Fruit fly (Drosophila melanogaster) whole organism, wandering third instar larva: ENCODE measurements around the gene CG15439.

ENCODE experiments used
- Abd-B ChIP-seq: fragments of >200 bp; optimal IDR thresholded peaks from 2 replicates; lab custom pipeline; 2017; ENCODE audit warnings: missing biosample characterization, missing genetic modification characterization
- CG32264 ChIP-seq: fragments of 200-800 bp; sonication (Bioruptor generic); optimal IDR thresholded peaks from 2 replicates; lab custom pipeline; 2016; ENCODE audit warnings: missing biosample characterization, missing genetic modification characterization
- CG9705 ChIP-seq: fragments of 200-800 bp; sonication (Bioruptor generic); optimal IDR thresholded peaks from 2 replicates; lab custom pipeline; 2018; ENCODE audit warnings: missing biosample characterization, mild to moderate bottlenecking, missing genetic modification characterization
- CrebA ChIP-seq: fragments of 200-800 bp; sonication (Bioruptor generic); optimal IDR thresholded peaks from 2 replicates; lab custom pipeline; 2016; ENCODE audit warnings: missing biosample characterization, mild to moderate bottlenecking, missing genetic modification characterization, borderline replicate concordance
- Dfd ChIP-seq: fragments of >200 bp; optimal IDR thresholded peaks from 2 replicates; lab custom pipeline; 2017; ENCODE audit warnings: missing biosample characterization, missing genetic modification characterization
- Dif ChIP-seq: fragments of 200-275, 200-300 bp; sonication (Bioruptor generic); optimal IDR thresholded peaks from 2 replicates; lab custom pipeline; 2018; ENCODE audit warnings: missing biosample characterization, missing genetic modification characterization; ENCODE audit not compliant: partially characterized antibody
- GATAd ChIP-seq: sonication (Bioruptor generic); optimal IDR thresholded peaks from 2 replicates; lab custom pipeline; 2016; ENCODE audit warnings: missing biosample characterization, missing genetic modification characterization
- HLH106 ChIP-seq: fragments of 200-800 bp; optimal IDR thresholded peaks from 3 replicates; lab custom pipeline; 2019; ENCODE audit warnings: missing biosample characterization, mild to moderate bottlenecking, missing genetic modification characterization, moderate library complexity
- Hr78 ChIP-seq: fragments of >200 bp; optimal IDR thresholded peaks from 2 replicates; lab custom pipeline; 2017; ENCODE audit warnings: missing biosample characterization, missing genetic modification characterization
- Hr83 ChIP-seq: fragments of 200-300 bp; sonication (Bioruptor generic); optimal IDR thresholded peaks from 2 replicates; lab custom pipeline; 2016; ENCODE audit warnings: missing biosample characterization, mild to moderate bottlenecking, missing genetic modification characterization, moderate library complexity; ENCODE audit not compliant: poor library complexity, severe bottlenecking
- Jra ChIP-seq: sonication (Bioruptor generic); optimal IDR thresholded peaks from 2 replicates; lab custom pipeline; 2016; ENCODE audit warnings: missing biosample characterization, missing genetic modification characterization
- Mio ChIP-seq: sonication (Bioruptor generic); optimal IDR thresholded peaks from 2 replicates; lab custom pipeline; 2016; ENCODE audit warnings: missing biosample characterization, missing genetic modification characterization
- Myc ChIP-seq: fragments of >200 bp; optimal IDR thresholded peaks from 2 replicates; lab custom pipeline; 2017
- N ChIP-seq: fragments of >200 bp; optimal IDR thresholded peaks from 2 replicates; lab custom pipeline; 2018; ENCODE audit warnings: missing biosample characterization, missing external identifiers, missing genetic modification characterization
- OdsH ChIP-seq: fragments of 200-800 bp; sonication (Bioruptor generic); optimal IDR thresholded peaks from 2 replicates; lab custom pipeline; 2016; ENCODE audit warnings: missing biosample characterization, mild to moderate bottlenecking, missing genetic modification characterization
- Rel ChIP-seq, 2 experiments: fragments of 200-800 bp; sonication (Bioruptor generic) in 1 of 2; optimal IDR thresholded peaks; 2 replicates in 1 of 2; 3 replicates in 1 of 2; lab custom pipeline; 2016 to 2019; ENCODE audit warnings: mild to moderate bottlenecking in 2 of 2, missing biosample characterization in 2 of 2, missing genetic modification characterization in 2 of 2, moderate library complexity in 1 of 2
- Sp1 ChIP-seq: fragments of 200-800 bp; sonication (Bioruptor generic); optimal IDR thresholded peaks from 3 replicates; lab custom pipeline; 2019; ENCODE audit warnings: missing biosample characterization, mild to moderate bottlenecking, missing genetic modification characterization, moderate library complexity
- Vsx2 ChIP-seq: fragments of 200-300, 225-300 bp; sonication (Bioruptor generic); optimal IDR thresholded peaks from 2 replicates; lab custom pipeline; 2018; ENCODE audit warnings: missing biosample characterization, missing genetic modification characterization; ENCODE audit not compliant: partially characterized antibody
- br ChIP-seq: fragments of 200-800 bp; sonication (Bioruptor generic); optimal IDR thresholded peaks from 2 replicates; lab custom pipeline; 2016; ENCODE audit warnings: missing biosample characterization, missing genetic modification characterization
- brk ChIP-seq: fragments of 200-800 bp; sonication (Bioruptor generic); optimal IDR thresholded peaks from 2 replicates; lab custom pipeline; 2016; ENCODE audit warnings: missing biosample characterization, mild to moderate bottlenecking, missing genetic modification characterization
- dl ChIP-seq, 2 experiments: fragments of 175-275, 200-275 bp in 1 of 2; fragments of 200-275 bp in 1 of 2; sonication (Bioruptor generic); optimal IDR thresholded peaks; lab custom pipeline; 2018; ENCODE audit warnings: mild to moderate bottlenecking in 2 of 2, missing biosample characterization in 2 of 2, missing genetic modification characterization in 2 of 2, moderate library complexity in 2 of 2; ENCODE audit not compliant: partially characterized antibody in 2 of 2, insufficient read depth in 1 of 2
- dmrt93B ChIP-seq: fragments of 200-800 bp; sonication (Bioruptor generic); optimal IDR thresholded peaks from 2 replicates; lab custom pipeline; 2018; ENCODE audit warnings: missing biosample characterization, mild to moderate bottlenecking, missing genetic modification characterization
- ey ChIP-seq: fragments of 200-800 bp; sonication (Bioruptor generic); optimal IDR thresholded peaks from 2 replicates; lab custom pipeline; 2016; ENCODE audit warnings: missing biosample characterization, missing genetic modification characterization
- foxo ChIP-seq, 2 experiments: fragments of 200-800 bp; sonication (Bioruptor generic); optimal IDR thresholded peaks; 2 replicates in 1 of 2; 3 replicates in 1 of 2; lab custom pipeline; 2016 to 2017; ENCODE audit warnings: missing biosample characterization in 2 of 2, missing genetic modification characterization in 2 of 2
- fru ChIP-seq: fragments of 200-800 bp; sonication (Bioruptor generic); optimal IDR thresholded peaks from 3 replicates; lab custom pipeline; 2016; ENCODE audit warnings: missing biosample characterization, mild to moderate bottlenecking, missing genetic modification characterization
- h ChIP-seq: fragments of 200-800 bp; sonication (Bioruptor generic); optimal IDR thresholded peaks from 3 replicates; lab custom pipeline; 2016; ENCODE audit warnings: missing biosample characterization, mild to moderate bottlenecking, missing genetic modification characterization
- jim ChIP-seq: fragments of 175-275, 200-325 bp; sonication (Bioruptor generic); optimal IDR thresholded peaks from 2 replicates; lab custom pipeline; 2016; ENCODE audit warnings: missing biosample characterization, mild to moderate bottlenecking, missing genetic modification characterization
- lola ChIP-seq: fragments of >200 bp; optimal IDR thresholded peaks from 2 replicates; lab custom pipeline; 2017; ENCODE audit warnings: missing biosample characterization, missing genetic modification characterization
- psq ChIP-seq: fragments of 200-800 bp; sonication (Bioruptor generic); optimal IDR thresholded peaks from 3 replicates; lab custom pipeline; 2017; ENCODE audit warnings: missing biosample characterization, mild to moderate bottlenecking, missing genetic modification characterization, moderate library complexity
- rgr ChIP-seq: fragments of 200-800 bp; sonication (Bioruptor generic); optimal IDR thresholded peaks from 3 replicates; lab custom pipeline; 2016; ENCODE audit warnings: missing biosample characterization, mild to moderate bottlenecking, missing genetic modification characterization
- sage ChIP-seq: fragments of 200-800 bp; sonication (Bioruptor generic); optimal IDR thresholded peaks from 2 replicates; lab custom pipeline; 2016; ENCODE audit warnings: missing biosample characterization, mild to moderate bottlenecking, missing genetic modification characterization
- sv ChIP-seq: fragments of 200-800 bp; sonication (Bioruptor generic); optimal IDR thresholded peaks from 3 replicates; lab custom pipeline; 2016; ENCODE audit warnings: missing biosample characterization, missing genetic modification characterization
- tai ChIP-seq: sonication (Bioruptor generic); optimal IDR thresholded peaks from 2 replicates; lab custom pipeline; 2016; ENCODE audit warnings: missing biosample characterization, missing genetic modification characterization
- usp ChIP-seq: fragments of >200 bp; optimal IDR thresholded peaks from 2 replicates; lab custom pipeline; 2017; ENCODE audit warnings: missing biosample characterization, missing genetic modification characterization
- woc ChIP-seq: sonication (Bioruptor generic); optimal IDR thresholded peaks from 2 replicates; lab custom pipeline; 2016; ENCODE audit warnings: missing biosample characterization, mild to moderate bottlenecking, missing genetic modification characterization

CG15439 gene

DNA sequence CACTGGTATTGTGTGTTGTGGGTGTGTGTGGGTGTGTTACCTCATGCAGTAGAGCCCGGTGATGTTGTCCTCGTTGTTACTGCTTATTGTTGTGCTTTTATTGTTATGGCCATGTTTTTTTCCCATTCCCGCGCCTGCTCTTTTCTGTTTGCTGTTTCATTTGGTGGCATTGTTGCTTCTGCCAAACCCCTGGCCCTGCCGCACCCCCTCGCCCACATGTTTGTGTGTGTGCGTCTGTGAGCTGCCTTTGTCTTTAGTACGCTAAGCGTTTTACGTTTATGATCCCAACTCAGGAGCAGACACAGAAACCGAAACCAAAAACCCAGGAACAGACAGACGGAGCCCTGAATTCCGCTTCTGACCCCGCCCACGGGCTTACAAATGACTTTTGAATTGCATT, 38.8 kb downstream of the CG15439 start:
- TF ChIP-seq tai (GFP tag; lab: Kevin White, UChicago) (no peak), Abd-B (GFP tag; lab: Kevin White, UChicago) (no peak), Myc (lab: Kevin White, UChicago) (no peak), fru (GFP tag; lab: Kevin White, UChicago) (no peak), CrebA (GFP tag; lab: Kevin White, UChicago) (no peak), br (GFP tag; lab: Kevin White, UChicago) (no peak), Dfd (GFP tag; lab: Kevin White, UChicago) (no peak), sage (no peak), foxo (GFP tag; optimal IDR thresholded peaks at IDR 0.05; lab: Kevin White, UChicago) (no peak), sv (GFP tag; lab: Kevin White, UChicago) (no peak), h (GFP tag; lab: Kevin White, UChicago) (no peak), HLH106 (tag; lab: Kevin White, UChicago) (no peak), Dif (GFP tag; lab: Kevin White, UChicago) (no peak), ey (GFP tag; lab: Kevin White, UChicago) (no peak), woc (GFP tag; lab: Kevin White, UChicago) (no peak), Hr83 (no peak), Vsx2 (GFP tag; lab: Kevin White, UChicago) (no peak)

DNA sequence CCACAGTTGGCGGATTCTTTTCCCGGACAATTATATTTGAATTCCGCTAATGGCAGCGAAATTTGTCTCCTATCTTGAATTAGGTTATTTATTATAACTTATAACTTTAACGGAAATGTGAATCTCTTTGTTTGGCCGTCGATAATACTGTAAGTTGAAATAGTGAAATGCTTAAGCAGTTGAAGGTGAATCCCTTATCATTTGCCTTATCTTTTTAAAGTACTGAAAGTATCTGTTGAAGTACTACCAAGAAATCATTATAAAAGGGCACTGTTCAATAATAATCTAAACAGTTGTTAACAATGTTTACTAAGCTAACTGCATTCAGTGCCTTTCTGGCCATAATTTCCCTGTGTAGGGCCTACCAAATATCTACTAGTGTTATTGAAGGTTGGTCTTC, 42.0 kb downstream of the CG15439 start, which contains the start of gene CG43055:
TSS of gene CG43055 (plus strand) at position 301 of the 400 bp plus-strand sequence.
- TF ChIP-seq N (GFP tag; lab: Kevin White, UChicago) = no peak
- TF ChIP-seq Hr78 (GFP tag; lab: Kevin White, UChicago) = no peak
- TF ChIP-seq GATAd (GFP tag; lab: Kevin White, UChicago) = no peak
- no peak for TF ChIP-seq HLH106 (tag; lab: Kevin White, UChicago)
- no peak for TF ChIP-seq CG9705 (GFP tag; lab: Kevin White, UChicago)
- no peak for TF ChIP-seq OdsH (GFP tag; lab: Kevin White, UChicago)
- no peak for TF ChIP-seq Vsx2 (GFP tag; lab: Kevin White, UChicago)
- no peak for TF ChIP-seq usp (GFP tag; lab: Kevin White, UChicago)
- TF ChIP-seq brk = no peak
- no peak for TF ChIP-seq lola (GFP tag; lab: Kevin White, UChicago)
- TF ChIP-seq Mio (GFP tag; lab: Kevin White, UChicago) = no peak
- TF ChIP-seq Jra (GFP tag; lab: Kevin White, UChicago) = no peak
- TF ChIP-seq Sp1 (GFP tag; lab: Kevin White, UChicago) = no peak
- TF ChIP-seq dl (GFP tag; optimal IDR thresholded peaks at IDR 0.05; lab: Kevin White, UChicago; ENCODE audit: insufficient read depth in 1 of 2, partially characterized antibody in 2 of 2) = no peak
- no peak for TF ChIP-seq sage

DNA sequence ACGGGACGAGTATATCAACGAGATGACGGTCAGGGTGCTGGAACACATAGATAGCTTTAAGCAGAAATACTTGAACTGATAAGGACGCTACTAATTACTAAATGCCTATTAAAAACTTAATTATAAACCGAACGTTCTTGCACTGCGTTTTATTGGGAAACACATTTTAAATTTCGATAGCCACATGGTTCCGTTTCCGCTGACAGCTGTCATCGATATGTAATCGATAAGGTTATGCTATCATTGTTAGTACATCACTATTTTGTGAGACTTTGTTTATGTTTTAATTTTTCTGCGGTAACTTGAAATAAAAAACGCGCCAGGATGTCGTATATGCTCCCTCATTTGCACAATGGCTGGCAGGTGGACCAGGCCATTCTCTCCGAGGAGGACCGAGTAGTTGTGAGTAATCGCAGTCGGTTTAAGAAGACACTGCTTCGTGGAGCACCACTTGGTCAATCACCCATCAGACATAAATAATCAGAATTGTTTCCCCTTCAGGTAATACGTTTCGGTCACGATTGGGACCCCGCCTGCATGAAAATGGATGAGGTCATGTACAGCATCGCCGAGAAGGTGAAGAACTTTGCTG, 49.7 kb downstream of the CG15439 start, which contains the start of gene Dim1:
TSS of gene Dim1 (plus strand) at position 239 of the 592 bp plus-strand sequence.
- TF ChIP-seq Jra (GFP tag; lab: Kevin White, UChicago) (no peak), usp (GFP tag; lab: Kevin White, UChicago) (no peak), Hr83 (peak; percentile 35), jim (GFP tag; lab: Kevin White, UChicago) (no peak), OdsH (GFP tag; lab: Kevin White, UChicago) (no peak), CG9705 (GFP tag; lab: Kevin White, UChicago) (peak; percentile 35), Hr78 (GFP tag; lab: Kevin White, UChicago) (no peak), GATAd (GFP tag; lab: Kevin White, UChicago) (no peak), CG32264 (GFP tag; lab: Kevin White, UChicago) (no peak), Dfd (GFP tag; lab: Kevin White, UChicago) (no peak), tai (GFP tag; lab: Kevin White, UChicago) (no peak), psq (GFP tag; lab: Kevin White, UChicago) (no peak), dl (GFP tag; optimal IDR thresholded peaks at IDR 0.05; lab: Kevin White, UChicago; ENCODE audit: insufficient read depth in 1 of 2, partially characterized antibody in 2 of 2) (no peak), rgr (GFP tag; lab: Kevin White, UChicago) (no peak), Myc (lab: Kevin White, UChicago) (no peak), foxo (GFP tag; optimal IDR thresholded peaks at IDR 0.05; lab: Kevin White, UChicago) (no peak), sv (GFP tag; lab: Kevin White, UChicago) (no peak), br (GFP tag; lab: Kevin White, UChicago) (no peak), Rel (GFP tag; optimal IDR thresholded peaks at IDR 0.05; lab: Kevin White, UChicago) (no peak), Rel (tag; optimal IDR thresholded peaks at IDR 0.05; lab: Kevin White, UChicago) (peak; percentile 84), dmrt93B (GFP tag; lab: Kevin White, UChicago) (no peak)
- TF ChIP-seq, all 38 proteins: peak for 3
